Fruit fly (Drosophila melanogaster) whole organism, pupa: Measurements from ENCODE around the gene CG45073.

Experiments
- CG8159 ChIP-seq: fragments of 200-800 bp; sonication (Bioruptor generic); optimal IDR thresholded peaks from 3 replicates; lab custom pipeline; 2018; ENCODE audit warnings: missing biosample characterization, mild to moderate bottlenecking, missing genetic modification characterization, moderate library complexity
- Pif1B ChIP-seq: fragments of 200-800 bp; sonication (Bioruptor generic); optimal IDR thresholded peaks from 3 replicates; lab custom pipeline; 2016; ENCODE audit warnings: missing biosample characterization, missing genetic modification characterization

DNA sequence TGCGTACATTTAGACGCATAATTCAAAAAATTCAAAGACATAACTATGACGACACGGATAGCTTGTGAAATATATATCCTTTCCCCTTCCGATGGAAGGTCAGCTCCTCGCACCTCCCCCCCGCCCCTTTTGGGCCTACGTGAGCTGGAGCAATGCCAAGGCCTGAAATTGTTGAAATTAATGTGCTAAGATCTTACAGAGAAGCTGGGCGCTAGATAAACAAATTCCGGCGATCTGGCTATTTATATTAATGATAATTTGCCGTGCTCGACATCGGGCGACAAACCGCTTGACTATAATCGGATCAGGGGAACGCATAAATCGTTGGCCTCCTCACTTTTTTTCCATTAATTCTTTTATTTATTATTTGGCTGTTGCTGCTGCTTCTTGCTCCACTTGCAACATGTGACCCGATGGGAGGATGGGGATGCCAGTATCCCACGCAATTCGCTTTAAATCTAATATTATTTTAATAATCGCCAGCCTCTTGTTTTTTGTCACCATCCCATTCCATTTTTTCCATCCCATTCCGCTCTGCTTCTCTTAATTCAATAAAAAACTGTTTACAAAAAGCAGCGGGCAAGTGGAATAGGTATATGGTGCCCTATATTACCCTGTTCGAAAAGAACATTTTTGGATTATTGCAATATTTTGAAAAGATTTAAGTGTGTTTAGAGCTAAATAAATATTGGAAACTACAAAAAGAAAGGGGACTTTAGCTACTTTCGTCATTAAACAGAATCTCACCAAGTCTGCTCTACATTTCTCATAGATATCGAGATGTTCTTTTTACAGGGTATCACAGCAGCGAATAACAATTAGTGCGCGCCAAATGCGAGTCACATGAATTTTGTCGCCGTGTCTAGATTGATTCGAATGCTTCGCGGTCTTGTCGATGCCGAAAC, 32.5 kb downstream of the CG45073 start:
- no peak for TF ChIP-seq CG8159 (tag; lab: Kevin White, UChicago)
- TF ChIP-seq Pif1B (GFP tag; lab: Kevin White, UChicago) = no peak
